Worm (Caenorhabditis elegans): ENCODE data around the gene R10E4.1.

- TF ChIP-seq ref-1 (GFP tag; conservative IDR thresholded peaks at IDR 0.05) = no peak
- TF ChIP-seq ztf-29 (GFP tag; IDR thresholded peaks at IDR 0.05) = no peak
- TF ChIP-seq T22C8.4 (GFP tag; IDR thresholded peaks at IDR 0.05) = no peak
These were observed 41.5 kb upstream of the R10E4.1 start, which contains the start of gene mpk-1 for ce11 chrIII:4228008-4228407.

Measured in whole organism, midembryonic.